Fruit fly (Drosophila melanogaster): Measurements from ENCODE around the gene Jon25Bii.

Jon25Bii gene

dm6 chr2L:4981278-4981966, 28.5 kb upstream of the Jon25Bii start, which contains the start of the genes CG8892 and CG34126 (continued):
- TF ChIP-seq HLHmδ (GFP tag; optimal IDR thresholded peaks at IDR 0.05): no peak
- TF ChIP-seq salm (tag; optimal IDR thresholded peaks at IDR 0.05): peak; percentile 87
- TF ChIP-seq sens (GFP tag): peak; percentile 99
- TF ChIP-seq Dp (GFP tag; optimal IDR thresholded peaks at IDR 0.05): peak; percentile 42
- peak; percentile 89 for TF ChIP-seq abd-A (tag; optimal IDR thresholded peaks at IDR 0.05)
- peak; percentile 85 for TF ChIP-seq CG1603 (tag; optimal IDR thresholded peaks at IDR 0.05)
- peak; percentile 97 for TF ChIP-seq pho (GFP tag; optimal IDR thresholded peaks at IDR 0.05)
- peak; percentile 92 for TF ChIP-seq H2.0 (GFP tag; IDR thresholded peaks at IDR 0.05)
- no peak for TF ChIP-seq yki (optimal IDR thresholded peaks at IDR 0.05)
- TF ChIP-seq rib (GFP tag; IDR thresholded peaks at IDR 0.05): peak; percentile 93
- peak; percentile 96 for TF ChIP-seq CG32772 (GFP tag; IDR thresholded peaks at IDR 0.05)
- TF ChIP-seq Tbp (GFP tag; optimal IDR thresholded peaks at IDR 0.05): peak; percentile 75
- TF ChIP-seq tx (GFP tag; optimal IDR thresholded peaks at IDR 0.05): peak; percentile 97
- TF ChIP-seq CG13624 (GFP tag; optimal IDR thresholded peaks at IDR 0.05): peak; percentile 96
- TF ChIP-seq CG17328 (GFP tag; IDR thresholded peaks at IDR 0.05): peak; percentile 92
- peak; percentile 72 for TF ChIP-seq Neu2 (GFP tag; optimal IDR thresholded peaks at IDR 0.05; ENCODE audit: borderline replicate concordance)
- peak; percentile 97 for TF ChIP-seq CG4328 (GFP tag; optimal IDR thresholded peaks at IDR 0.05)
- peak; percentile 83 for TF ChIP-seq sima (GFP tag; optimal IDR thresholded peaks at IDR 0.05)
- peak; percentile 99 for TF ChIP-seq CG12659 (GFP tag; optimal IDR thresholded peaks at IDR 0.05)
- peak; percentile 98 for TF ChIP-seq CG10543 (GFP tag; optimal IDR thresholded peaks at IDR 0.05)
- 0 out of 3 replicates have a peak, but pooled peaks have one; percentile 28 for TF ChIP-seq Opbp (GFP tag; IDR thresholded peaks at IDR 0.05; ENCODE audit: partially characterized antibody)
- peak; percentile 97 for TF ChIP-seq esg (GFP tag; conservative IDR thresholded peaks at IDR 0.05)
- TF ChIP-seq CG17385 (GFP tag; optimal IDR thresholded peaks at IDR 0.05): peak; percentile 93
- TF ChIP-seq bsh (GFP tag; optimal IDR thresholded peaks at IDR 0.05): peak; percentile 75 to 94
- peak; percentile 98 for TF ChIP-seq CG10209 (GFP tag; optimal IDR thresholded peaks at IDR 0.05)
- TF ChIP-seq Dip2 (GFP tag; IDR thresholded peaks at IDR 0.05): peak; percentile 71
- peak; percentile 98 for TF ChIP-seq CG12391 (tag; optimal IDR thresholded peaks at IDR 0.05)
- peak; percentile 97 for TF ChIP-seq Mad (GFP tag; optimal IDR thresholded peaks at IDR 0.05)
- TF ChIP-seq CG13894 (tag; optimal IDR thresholded peaks at IDR 0.05): peak; percentile 94
- TF ChIP-seq zfh1 (GFP tag; IDR thresholded peaks at IDR 0.05): peak; percentile 96
- peak; percentile 99 for TF ChIP-seq Chrac-16 (GFP tag; optimal IDR thresholded peaks at IDR 0.05)
- TF ChIP-seq CG11085 (GFP tag; IDR thresholded peaks at IDR 0.05): peak; percentile 94
- peak; percentile 81 for TF ChIP-seq Nf-YB (GFP tag; optimal IDR thresholded peaks at IDR 0.05)
- TF ChIP-seq NfI (GFP tag; optimal IDR thresholded peaks at IDR 0.05): peak; percentile 98
- TF ChIP-seq CG13296 (GFP tag; optimal IDR thresholded peaks at IDR 0.05): peak; percentile 96
- peak; percentile 98 for TF ChIP-seq Hmr (GFP tag; optimal IDR thresholded peaks at IDR 0.05)
- TF ChIP-seq slp2 (GFP tag; optimal IDR thresholded peaks at IDR 0.05): peak; percentile 96
- TF ChIP-seq Drgx (GFP tag; IDR thresholded peaks at IDR 0.05): peak; percentile 91
- peak; percentile 99 for TF ChIP-seq Hr3 (GFP tag; optimal IDR thresholded peaks at IDR 0.05)
- peak; percentile 69 for TF ChIP-seq CG10321 (GFP tag; IDR thresholded peaks at IDR 0.05)
- TF ChIP-seq gcm (GFP tag; optimal IDR thresholded peaks at IDR 0.05): peak; percentile 94
- TF ChIP-seq CG1647 (GFP tag; optimal IDR thresholded peaks at IDR 0.05): peak; percentile 98
- TF ChIP-seq CG11398 (GFP tag; optimal IDR thresholded peaks at IDR 0.05): peak; percentile 82
- peak; percentile 97 for TF ChIP-seq MBD-R2 (GFP tag; IDR thresholded peaks at IDR 0.05)
- TF ChIP-seq ase (GFP tag; IDR thresholded peaks at IDR 0.05): peak; percentile 92
- TF ChIP-seq CG15269 (tag; optimal IDR thresholded peaks at IDR 0.05): peak; percentile 96
- no peak for TF ChIP-seq tna (GFP tag; IDR thresholded peaks at IDR 0.05; ENCODE audit: partially characterized antibody)
- peak; percentile 93 for TF ChIP-seq CG6683 (GFP tag; optimal IDR thresholded peaks at IDR 0.05)
- TF ChIP-seq dysf (GFP tag; IDR thresholded peaks at IDR 0.05): peak; percentile 98
- TF ChIP-seq Lpt (GFP tag; optimal IDR thresholded peaks at IDR 0.05): no peak

Measured in whole organism, embryonic.